Worm (Caenorhabditis elegans): ENCODE data around the gene egl-23.

ce11 chrIV:14060612-14061011 is 71.7 kb downstream of the egl-23 start, which contains the start of gene Y37A1B.4:
- TF ChIP-seq ccch-3 (GFP tag; optimal IDR thresholded peaks at IDR 0.05) (no peak), snpc-4 (GFP tag; optimal IDR thresholded peaks at IDR 0.05) (no peak), snpc-4 (tag; optimal IDR thresholded peaks at IDR 0.05) (peak in 1 of 4 experiments; percentile 74), pbrm-1 (GFP tag; IDR thresholded peaks at IDR 0.05) (no peak), ama-1 (optimal IDR thresholded peaks at IDR 0.05) (no peak), ama-1 (GFP tag; optimal IDR thresholded peaks at IDR 0.05) (no peak), pha-4 (tag; optimal IDR thresholded peaks at IDR 0.05) (no peak), unc-130 (GFP tag; optimal IDR thresholded peaks at IDR 0.05) (no peak), C06A6.2 (GFP tag; conservative IDR thresholded peaks at IDR 0.05) (no peak), ceh-79 (tag; optimal IDR thresholded peaks at IDR 0.05) (no peak), F52B5.7 (tag; optimal IDR thresholded peaks at IDR 0.05) (no peak), him-1 (tag; optimal IDR thresholded peaks at IDR 0.05) (no peak), madf-6 (GFP tag; IDR thresholded peaks at IDR 0.05) (peak; percentile 23; the same call in 1 of the 2 replicates), lir-1 (GFP tag; conservative IDR thresholded peaks at IDR 0.05) (no peak), B0035.1 (tag; optimal IDR thresholded peaks at IDR 0.05) (no peak)
